Worm (Caenorhabditis elegans) whole organism, L4 larva: Measurements from ENCODE around the gene yif-1.

Experiments used
- ZK546.5 ChIP-seq, 2 experiments: sonication (generic microtip); optimal IDR thresholded peaks; 2 replicates each; lab custom pipeline; 2017; ENCODE audit warnings: missing biosample characterization in 2 of 2, missing genetic modification characterization in 2 of 2
- ceh-20 ChIP-seq: fragments of 200-800 bp; sonication (Bioruptor generic); IDR thresholded peaks from 2 replicates; pipeline ENCODE4 v1.3.6; 2022; ENCODE audit warnings: missing genetic modification reagents, missing genetic modification characterization, missing compliant biosample characterization
- dmd-8 ChIP-seq: fragments of 200-800 bp; sonication (Bioruptor generic); IDR thresholded peaks from 2 replicates; pipeline ENCODE4 v1.3.6; 2022; ENCODE audit warnings: missing genetic modification characterization, missing compliant biosample characterization
- jun-1 ChIP-seq: fragments of 150-350 bp; optimal IDR thresholded peaks from 2 replicates; lab custom pipeline; 2014; ENCODE audit warnings: missing biosample characterization, missing genetic modification reagents, missing genetic modification characterization
- lin-39 ChIP-seq: fragments of 150-350 bp; optimal IDR thresholded peaks from 2 replicates; lab custom pipeline; 2014; ENCODE audit warnings: missing biosample characterization, missing genetic modification reagents, missing genetic modification characterization
- mdl-1 ChIP-seq, 2 experiments: fragments of 150-350 bp in 1 of 2; sonication (generic microtip) in 1 of 2; optimal IDR thresholded peaks; 2 replicates each; lab custom pipeline; 2014 to 2017; ENCODE audit warnings: missing biosample characterization in 2 of 2, missing genetic modification characterization in 2 of 2
- mep-1 ChIP-seq: fragments of 150-350 bp; sonication (generic microtip); optimal IDR thresholded peaks from 3 replicates; lab custom pipeline; 2014; ENCODE audit warnings: missing biosample characterization, missing genetic modification characterization
- nhr-42 ChIP-seq: fragments of 200-800 bp; sonication (Bioruptor generic); IDR thresholded peaks from 2 replicates; pipeline ENCODE4 v1.3.6; 2022; ENCODE audit warnings: missing genetic modification characterization, missing compliant biosample characterization
- pha-4 ChIP-seq, 2 experiments: fragments of 150-350 bp in 1 of 2; fragments of 200-800 bp in 1 of 2; sonication (Bioruptor generic) in 1 of 2; IDR thresholded peaks in 1 of 2; optimal IDR thresholded peaks in 1 of 2; 2 replicates each; pipeline versions ENCODE4 v1.3.6 to Lab custom; 2014 to 2022; ENCODE audit warnings: missing genetic modification characterization in 2 of 2, missing genetic modification reagents in 2 of 2, missing biosample characterization in 1 of 2, missing compliant biosample characterization in 1 of 2
- pqm-1 ChIP-seq: sonication (generic microtip); optimal IDR thresholded peaks from 2 replicates; lab custom pipeline; 2017; ENCODE audit warnings: missing biosample characterization, missing genetic modification characterization
- snpc-1.2 ChIP-seq: fragments of 200-800 bp; sonication (Bioruptor generic); IDR thresholded peaks from 2 replicates; pipeline ENCODE4 v1.3.6; 2022; ENCODE audit warnings: missing genetic modification reagents, missing genetic modification characterization, missing compliant biosample characterization
- spr-3 ChIP-seq: fragments of 200-800 bp; sonication (Bioruptor generic); optimal IDR thresholded peaks from 2 replicates; lab custom pipeline; 2018; ENCODE audit warnings: mild to moderate bottlenecking, missing genetic modification characterization, missing compliant biosample characterization

DNA sequence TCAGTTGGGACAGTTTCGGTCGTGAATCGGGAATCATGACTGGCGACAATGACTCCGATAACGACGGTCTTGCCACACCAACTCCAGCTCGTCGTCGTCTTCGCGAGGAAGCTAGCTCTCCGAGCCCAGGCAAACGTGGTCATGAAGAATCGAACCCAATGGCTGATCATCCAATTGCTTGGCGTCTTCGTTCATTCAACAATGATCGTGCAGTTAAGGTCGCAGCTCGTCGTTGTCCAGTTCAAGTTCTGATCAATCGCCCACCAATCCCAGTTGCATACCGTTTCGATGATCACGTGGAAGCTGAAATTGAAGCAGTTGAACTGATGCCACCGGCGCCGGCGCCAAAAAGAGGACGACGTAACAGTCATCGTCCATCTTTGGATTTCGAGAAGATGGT lies 7.5 kb downstream of the yif-1 start:
- TF ChIP-seq mdl-1 (tag; optimal IDR thresholded peaks at IDR 0.05; lab: Kevin White, UChicago) = no peak
- TF ChIP-seq lin-39 (tag; lab: Kevin White, UChicago) = no peak
- TF ChIP-seq snpc-1.2 = no peak
- no peak for TF ChIP-seq jun-1 (tag; lab: Kevin White, UChicago)
- TF ChIP-seq ZK546.5 (tag; optimal IDR thresholded peaks at IDR 0.05; lab: Kevin White, UChicago) = no peak
- no peak for TF ChIP-seq spr-3
- TF ChIP-seq pha-4 (GFP tag; IDR thresholded peaks at IDR 0.05; lab: Robert Waterston, UW) = no peak
- no peak for TF ChIP-seq pha-4 (tag; optimal IDR thresholded peaks at IDR 0.05; lab: Kevin White, UChicago)
- TF ChIP-seq nhr-42 = no peak
- no peak for TF ChIP-seq ceh-20 (GFP tag; lab: Robert Waterston, UW)
- no peak for TF ChIP-seq dmd-8
- TF ChIP-seq pqm-1 = no peak
- TF ChIP-seq mep-1 = no peak
